Worm (Caenorhabditis elegans) whole organism, L4 larva: ENCODE results near the gene elt-4.

Experiments
- D1046.2 ChIP-seq: fragments of 200-800 bp; sonication (Bioruptor generic); IDR thresholded peaks from 2 replicates; pipeline ENCODE4 v1.3.6; 2022; ENCODE audit warnings: missing genetic modification characterization, missing compliant biosample characterization
- R02D3.7 ChIP-seq: fragments of 150-350 bp; sonication (generic microtip); optimal IDR thresholded peaks from 3 replicates; lab custom pipeline; 2014; ENCODE audit warnings: missing biosample characterization, missing genetic modification characterization
- T20F7.1 ChIP-seq: fragments of 200-800 bp; sonication (Bioruptor generic); optimal IDR thresholded peaks from 2 replicates; lab custom pipeline; 2018; ENCODE audit warnings: mild to moderate bottlenecking, missing genetic modification characterization, missing compliant biosample characterization
- Y105C5A.15 ChIP-seq: fragments of 200-800 bp; sonication (Bioruptor generic); IDR thresholded peaks from 2 replicates; pipeline ENCODE4 v1.3.6; 2022; ENCODE audit warnings: missing genetic modification characterization, missing compliant biosample characterization
- Y48G9A.11 ChIP-seq: fragments of 200-800 bp; sonication (Bioruptor generic); IDR thresholded peaks from 2 replicates; pipeline ENCODE4 v1.3.6; 2022; ENCODE audit warnings: missing genetic modification reagents, missing genetic modification characterization, missing compliant biosample characterization
- Y75B8A.6 ChIP-seq: fragments of 200-800 bp; sonication (Bioruptor generic); IDR thresholded peaks from 2 replicates; pipeline ENCODE4 v1.3.6; 2022; ENCODE audit warnings: missing genetic modification reagents, missing genetic modification characterization, missing compliant biosample characterization
- ceh-32 ChIP-seq: sonication (generic microtip); optimal IDR thresholded peaks from 2 replicates; lab custom pipeline; 2016; ENCODE audit warnings: mild to moderate bottlenecking, missing genetic modification characterization, missing compliant biosample characterization; ENCODE audit not compliant: poor library complexity
- ceh-44 ChIP-seq: fragments of 200-800 bp; sonication (Bioruptor generic); IDR thresholded peaks from 2 replicates; pipeline ENCODE4 v1.3.6; 2022; ENCODE audit warnings: missing genetic modification reagents, missing genetic modification characterization, missing compliant biosample characterization
- ceh-62 ChIP-seq: sonication (generic microtip); optimal IDR thresholded peaks from 2 replicates; lab custom pipeline; 2017; ENCODE audit warnings: missing biosample characterization, missing genetic modification characterization
- ctbp-1 ChIP-seq: fragments of 200-800 bp; sonication (Bioruptor generic); IDR thresholded peaks from 2 replicates; pipeline ENCODE4 v1.3.6; 2022; ENCODE audit warnings: missing genetic modification reagents, missing genetic modification characterization, missing compliant biosample characterization
- daf-16 ChIP-seq, 3 experiments: sonication (generic microtip); optimal IDR thresholded peaks; 2 replicates each; lab custom pipeline; 2016 to 2017; ENCODE audit warnings: missing genetic modification characterization in 3 of 3, missing genetic modification reagents in 3 of 3, mild to moderate bottlenecking in 2 of 3, missing compliant biosample characterization in 2 of 3, missing biosample characterization in 1 of 3, moderate library complexity in 1 of 3
- dmd-9 ChIP-seq: fragments of 200-800 bp; sonication (Bioruptor generic); IDR thresholded peaks from 2 replicates; pipeline ENCODE4 v1.3.6; 2022; ENCODE audit warnings: missing genetic modification reagents, missing genetic modification characterization, missing compliant biosample characterization
- dpl-1 ChIP-seq: fragments of 150-350 bp; optimal IDR thresholded peaks from 2 replicates; lab custom pipeline; 2014; ENCODE audit warnings: missing biosample characterization, missing genetic modification reagents, missing genetic modification characterization
- fkh-10 ChIP-seq: fragments of 150-350 bp; optimal IDR thresholded peaks from 2 replicates; lab custom pipeline; 2014; ENCODE audit warnings: missing biosample characterization, missing genetic modification reagents, missing genetic modification characterization
- gei-8 ChIP-seq: fragments of 200-800 bp; sonication (Bioruptor generic); optimal IDR thresholded peaks from 2 replicates; lab custom pipeline; 2018; ENCODE audit warnings: mild to moderate bottlenecking, missing genetic modification characterization, missing compliant biosample characterization
- hif-1 ChIP-seq, 2 experiments: sonication (generic microtip); optimal IDR thresholded peaks; 2 replicates each; lab custom pipeline; 2016 to 2017; ENCODE audit warnings: missing compliant biosample characterization in 2 of 2, missing genetic modification characterization in 2 of 2, missing genetic modification reagents in 2 of 2, missing genotype in 2 of 2, mild to moderate bottlenecking in 1 of 2
- hlh-30 ChIP-seq: sonication (generic microtip); optimal IDR thresholded peaks from 2 replicates; lab custom pipeline; 2017; ENCODE audit warnings: antibody characterized with exemption, mild to moderate bottlenecking, missing genetic modification characterization, missing compliant biosample characterization; ENCODE audit not compliant: insufficient read depth
- hmg-1.1 ChIP-seq: fragments of 200-800 bp; sonication (Bioruptor generic); IDR thresholded peaks from 2 replicates; pipeline ENCODE4 v1.3.6; 2022; ENCODE audit warnings: missing genetic modification reagents, missing genetic modification characterization, missing compliant biosample characterization
- jun-1 ChIP-seq: fragments of 150-350 bp; optimal IDR thresholded peaks from 2 replicates; lab custom pipeline; 2014; ENCODE audit warnings: missing biosample characterization, missing genetic modification reagents, missing genetic modification characterization
- lin-15B ChIP-seq: fragments of 150-350 bp; sonication (generic microtip); optimal IDR thresholded peaks from 3 replicates; lab custom pipeline; 2014; ENCODE audit warnings: missing biosample characterization, missing genetic modification characterization
- lin-38 ChIP-seq: fragments of 200-800 bp; sonication (Bioruptor generic); IDR thresholded peaks from 2 replicates; pipeline ENCODE4 v1.3.6; 2022; ENCODE audit warnings: missing genetic modification reagents, missing genetic modification characterization, missing compliant biosample characterization
- lin-39 ChIP-seq: fragments of 150-350 bp; optimal IDR thresholded peaks from 2 replicates; lab custom pipeline; 2014; ENCODE audit warnings: missing biosample characterization, missing genetic modification reagents, missing genetic modification characterization
- lsy-2 ChIP-seq, 2 experiments: fragments of 150-350 bp in 1 of 2; sonication (generic microtip) in 1 of 2; optimal IDR thresholded peaks; 2 replicates each; lab custom pipeline; 2014 to 2017; ENCODE audit warnings: missing biosample characterization in 2 of 2, missing genetic modification characterization in 2 of 2
- mdl-1 ChIP-seq, 2 experiments: fragments of 150-350 bp in 1 of 2; sonication (generic microtip) in 1 of 2; optimal IDR thresholded peaks; 2 replicates each; lab custom pipeline; 2014 to 2017; ENCODE audit warnings: missing biosample characterization in 2 of 2, missing genetic modification characterization in 2 of 2
- mdt-29 ChIP-seq: fragments of 200-800 bp; sonication (Bioruptor generic); IDR thresholded peaks from 2 replicates; pipeline ENCODE4 v1.3.6; 2022; ENCODE audit warnings: missing genetic modification reagents, missing genetic modification characterization, missing compliant biosample characterization
- mes-2 ChIP-seq: sonication (generic microtip); optimal IDR thresholded peaks from 2 replicates; lab custom pipeline; 2016; ENCODE audit warnings: missing genotype, mild to moderate bottlenecking, missing genetic modification characterization, missing compliant biosample characterization; ENCODE audit not compliant: poor library complexity, severe bottlenecking
- mxl-2 ChIP-seq: fragments of 200-800 bp; sonication (Bioruptor generic); conservative IDR thresholded peaks from 2 replicates; pipeline ENCODE4 v1.3.6; 2022; ENCODE audit warnings: missing genetic modification reagents, missing genetic modification characterization, missing compliant biosample characterization
- mxl-3 ChIP-seq: fragments of 200-800 bp; sonication (Bioruptor generic); optimal IDR thresholded peaks from 2 replicates; lab custom pipeline; 2018; ENCODE audit warnings: mild to moderate bottlenecking, missing genetic modification characterization, missing compliant biosample characterization
- nhr-41 ChIP-seq: fragments of 200-800 bp; sonication (Bioruptor generic); IDR thresholded peaks from 2 replicates; pipeline ENCODE4 v1.3.6; 2022; ENCODE audit warnings: missing genetic modification reagents, missing genetic modification characterization, missing compliant biosample characterization
- nhr-77 ChIP-seq: fragments of 150-350 bp; optimal IDR thresholded peaks from 2 replicates; lab custom pipeline; 2014; ENCODE audit warnings: missing biosample characterization, missing genetic modification characterization
- pha-4 ChIP-seq, 2 experiments: fragments of 150-350 bp in 1 of 2; fragments of 200-800 bp in 1 of 2; sonication (Bioruptor generic) in 1 of 2; IDR thresholded peaks in 1 of 2; optimal IDR thresholded peaks in 1 of 2; 2 replicates each; pipeline versions ENCODE4 v1.3.6 to Lab custom; 2014 to 2022; ENCODE audit warnings: missing genetic modification characterization in 2 of 2, missing genetic modification reagents in 2 of 2, missing biosample characterization in 1 of 2, missing compliant biosample characterization in 1 of 2
- pqm-1 ChIP-seq: sonication (generic microtip); optimal IDR thresholded peaks from 2 replicates; lab custom pipeline; 2017; ENCODE audit warnings: missing biosample characterization, missing genetic modification characterization
- rbr-2 ChIP-seq: sonication (generic microtip); optimal IDR thresholded peaks from 2 replicates; lab custom pipeline; 2016; ENCODE audit warnings: missing genotype, missing genetic modification characterization, missing compliant biosample characterization
- set-16 ChIP-seq: fragments of 200-800 bp; sonication (Bioruptor generic); IDR thresholded peaks from 2 replicates; pipeline ENCODE4 v1.3.6; 2022; ENCODE audit warnings: missing genetic modification reagents, missing genetic modification characterization, missing compliant biosample characterization
- skn-1 ChIP-seq: fragments of 150-350 bp; optimal IDR thresholded peaks from 2 replicates; lab custom pipeline; 2014; ENCODE audit warnings: missing biosample characterization, missing genetic modification characterization
- snpc-1.2 ChIP-seq: fragments of 200-800 bp; sonication (Bioruptor generic); IDR thresholded peaks from 2 replicates; pipeline ENCODE4 v1.3.6; 2022; ENCODE audit warnings: missing genetic modification reagents, missing genetic modification characterization, missing compliant biosample characterization
- snpc-4 ChIP-seq: fragments of 150-350 bp; optimal IDR thresholded peaks from 2 replicates; lab custom pipeline; 2014; ENCODE audit warnings: missing biosample characterization, missing genetic modification characterization
- unc-39 ChIP-seq: sonication (generic microtip); optimal IDR thresholded peaks from 2 replicates; lab custom pipeline; 2017; ENCODE audit warnings: missing biosample characterization, missing genetic modification characterization
- unc-62 ChIP-seq, 3 experiments: fragments of 150-350 bp in 1 of 3; sonication (generic microtip); optimal IDR thresholded peaks in 2 of 3; peaks in 1 of 3; 1 replicate in 1 of 3; 2 replicates in 2 of 3; lab custom pipeline; 2014 to 2017; ENCODE audit warnings: missing biosample characterization in 3 of 3, missing genetic modification characterization in 3 of 3, missing genetic modification reagents in 3 of 3, missing genotype in 1 of 3
- zfp-2 ChIP-seq: sonication (generic microtip); optimal IDR thresholded peaks from 2 replicates; lab custom pipeline; 2016; ENCODE audit warnings: mild to moderate bottlenecking, missing genetic modification characterization, missing compliant biosample characterization
- zip-2 ChIP-seq: fragments of 150-350 bp; optimal IDR thresholded peaks from 2 replicates; lab custom pipeline; 2014; ENCODE audit warnings: missing biosample characterization, missing genetic modification characterization
- ztf-11 ChIP-seq: fragments of 150-350 bp; optimal IDR thresholded peaks from 2 replicates; lab custom pipeline; 2014; ENCODE audit warnings: missing biosample characterization, missing genetic modification characterization
- ztf-7 ChIP-seq: fragments of 150-350 bp; optimal IDR thresholded peaks from 2 replicates; lab custom pipeline; 2014; ENCODE audit warnings: missing biosample characterization, missing genetic modification characterization

Gene elt-4

ce11 chrX:10514834-10515233, 39.5 kb downstream of the elt-4 start:
- no peak for TF ChIP-seq hmg-1.1 (GFP tag; lab: Robert Waterston, UW)
- TF ChIP-seq fkh-10 (GFP tag; lab: Kevin White, UChicago) = no peak
- TF ChIP-seq mdl-1 (tag; optimal IDR thresholded peaks at IDR 0.05; lab: Kevin White, UChicago) = no peak
- TF ChIP-seq lin-38 (GFP tag; lab: Robert Waterston, UW) = no peak
- no peak for TF ChIP-seq zip-2 (tag; lab: Kevin White, UChicago)
- TF ChIP-seq lin-39 = no peak
- TF ChIP-seq pqm-1 (tag; lab: Kevin White, UChicago) = no peak
- no peak for TF ChIP-seq nhr-41 (GFP tag; lab: Robert Waterston, UW)
- TF ChIP-seq jun-1 = no peak
- no peak for TF ChIP-seq zfp-2 (tag; lab: Kevin White, UChicago)
- TF ChIP-seq dmd-9 (GFP tag; lab: Robert Waterston, UW) = no peak
- TF ChIP-seq skn-1 (tag; lab: Kevin White, UChicago) = no peak
- TF ChIP-seq mdt-29 = no peak
- no peak for TF ChIP-seq set-16 (GFP tag; lab: Robert Waterston, UW)
- TF ChIP-seq snpc-4 (tag; lab: Kevin White, UChicago) = no peak
- TF ChIP-seq unc-39 (tag; lab: Kevin White, UChicago) = no peak
- TF ChIP-seq Y48G9A.11 (GFP tag; lab: Robert Waterston, UW) = no peak
- TF ChIP-seq gei-8 = no peak

- no peak for TF ChIP-seq snpc-1.2
- no peak for TF ChIP-seq Y105C5A.15 (GFP tag; lab: Robert Waterston, UW)
- TF ChIP-seq nhr-77 (tag; lab: Kevin White, UChicago) = no peak
- TF ChIP-seq T20F7.1 (GFP tag; lab: Kevin White, UChicago) = no peak
- no peak for TF ChIP-seq daf-16 (GFP tag; optimal IDR thresholded peaks at IDR 0.05; lab: Kevin White, UChicago)
- TF ChIP-seq daf-16 (tag; optimal IDR thresholded peaks at IDR 0.05; lab: Kevin White, UChicago) = no peak
Observed at ce11 chrX:10516549-10516948, 41.2 kb downstream of the elt-4 start.

- TF ChIP-seq ztf-7 (no peak), ceh-32 (tag; lab: Kevin White, UChicago) (no peak), ztf-11 (no peak), ceh-62 (tag; lab: Kevin White, UChicago) (no peak), hlh-30 (tag; lab: Kevin White, UChicago) (no peak)
Observed at ce11 chrX:10520185-10520584, 44.9 kb downstream of the elt-4 start.

ce11 chrX:10521313-10521712, 46.0 kb downstream of the elt-4 start, which contains the start of gene F14F3.4:
F14F3.4 (minus strand) TSS chrX:10521413.
- TF ChIP-seq unc-62 (GFP tag; optimal IDR thresholded peaks at IDR 0.05 in 1 of 2; lab: Kevin White, UChicago) = peak in 1 of 2 experiments; percentile 24
- TF ChIP-seq unc-62 (tag; optimal IDR thresholded peaks at IDR 0.05; lab: Kevin White, UChicago) = no peak
- TF ChIP-seq D1046.2 (GFP tag; lab: Robert Waterston, UW) = no peak

- TF ChIP-seq mxl-2 (no peak), ceh-44 (GFP tag; lab: Robert Waterston, UW) (no peak), mes-2 (tag; lab: Kevin White, UChicago) (peak; percentile 73), rbr-2 (peak; percentile 58), hmg-1.1 (GFP tag; lab: Robert Waterston, UW) (peak; percentile 74), gei-8 (no peak), dpl-1 (GFP tag; lab: Kevin White, UChicago) (peak; percentile 51), R02D3.7 (tag; lab: Kevin White, UChicago) (no peak), lsy-2 (tag; optimal IDR thresholded peaks at IDR 0.05; lab: Kevin White, UChicago) (peak in 1 of 2 experiments; percentile 65), Y48G9A.11 (GFP tag; lab: Robert Waterston, UW) (no peak), Y75B8A.6 (GFP tag; lab: Robert Waterston, UW) (no peak), unc-62 (GFP tag; optimal IDR thresholded peaks at IDR 0.05 in 1 of 2; lab: Kevin White, UChicago) (no peak), unc-62 (tag; optimal IDR thresholded peaks at IDR 0.05; lab: Kevin White, UChicago) (no peak), lin-15B (tag; lab: Kevin White, UChicago) (no peak), ctbp-1 (GFP tag; lab: Robert Waterston, UW) (no peak), snpc-4 (tag; lab: Kevin White, UChicago) (no peak), hif-1 (tag; optimal IDR thresholded peaks at IDR 0.05; lab: Kevin White, UChicago) (peak in 1 of 2 experiments; percentile 20), pha-4 (GFP tag; IDR thresholded peaks at IDR 0.05; lab: Robert Waterston, UW) (no peak), pha-4 (tag; optimal IDR thresholded peaks at IDR 0.05; lab: Kevin White, UChicago) (no peak), mxl-3 (peak; percentile 86)
Observed at ce11 chrX:10524483-10524948, 49.2 kb downstream of the elt-4 start, which contains the start of the genes mboa-7 and git-1. mboa-7 (minus strand) TSS chrX:10524565. git-1 (plus strand) TSS chrX:10524898.
